Worm (Caenorhabditis elegans) whole organism, L4 larva: Measurements from ENCODE around the gene srw-24.

Experiments
- D1046.2 ChIP-seq: fragments of 200-800 bp; sonication (Bioruptor generic); IDR thresholded peaks from 2 replicates; pipeline ENCODE4 v1.3.6; 2022; ENCODE audit warnings: missing genetic modification characterization, missing compliant biosample characterization
- F10B5.3 ChIP-seq: sonication (generic microtip); optimal IDR thresholded peaks from 2 replicates; lab custom pipeline; 2016; ENCODE audit warnings: mild to moderate bottlenecking, missing genetic modification characterization, missing compliant biosample characterization
- F26F4.8 ChIP-seq: fragments of 200-800 bp; sonication (Bioruptor generic); conservative IDR thresholded peaks from 2 replicates; pipeline ENCODE4 v1.3.6; 2022; ENCODE audit warnings: missing genetic modification characterization, missing compliant biosample characterization
- F37D6.2 ChIP-seq: sonication (generic microtip); optimal IDR thresholded peaks from 2 replicates; lab custom pipeline; 2016; ENCODE audit warnings: mild to moderate bottlenecking, missing genetic modification characterization, missing compliant biosample characterization
- F49E8.2 ChIP-seq: sonication (generic microtip); optimal IDR thresholded peaks from 2 replicates; lab custom pipeline; 2016; ENCODE audit warnings: missing compliant biosample characterization, mild to moderate bottlenecking, missing genetic modification characterization, borderline replicate concordance
- T20F7.1 ChIP-seq: fragments of 200-800 bp; sonication (Bioruptor generic); optimal IDR thresholded peaks from 2 replicates; lab custom pipeline; 2018; ENCODE audit warnings: mild to moderate bottlenecking, missing genetic modification characterization, missing compliant biosample characterization
- T26A8.4 ChIP-seq: fragments of 200-800 bp; sonication (Bioruptor generic); IDR thresholded peaks from 2 replicates; pipeline ENCODE4 v1.3.6; 2022; ENCODE audit warnings: missing genetic modification characterization, missing compliant biosample characterization
- Y105C5A.15 ChIP-seq: fragments of 200-800 bp; sonication (Bioruptor generic); IDR thresholded peaks from 2 replicates; pipeline ENCODE4 v1.3.6; 2022; ENCODE audit warnings: missing genetic modification characterization, missing compliant biosample characterization
- Y5F2A.4 ChIP-seq: fragments of 200-800 bp; sonication (Bioruptor generic); optimal IDR thresholded peaks from 2 replicates; lab custom pipeline; 2018; ENCODE audit warnings: mild to moderate bottlenecking, missing genetic modification characterization, missing compliant biosample characterization
- Y75B8A.6 ChIP-seq: fragments of 200-800 bp; sonication (Bioruptor generic); IDR thresholded peaks from 2 replicates; pipeline ENCODE4 v1.3.6; 2022; ENCODE audit warnings: missing genetic modification reagents, missing genetic modification characterization, missing compliant biosample characterization
- ZK337.2 ChIP-seq: fragments of 200-800 bp; sonication (Bioruptor generic); IDR thresholded peaks from 2 replicates; pipeline ENCODE4 v1.3.6; 2022; ENCODE audit warnings: missing genetic modification reagents, missing genetic modification characterization, missing compliant biosample characterization
- aha-1 ChIP-seq: fragments of 150-350 bp; peaks from one replicate; lab custom pipeline; 2014; ENCODE audit warnings: missing biosample characterization, missing genetic modification characterization
- aly-2 ChIP-seq: sonication (generic microtip); optimal IDR thresholded peaks from 2 replicates; lab custom pipeline; 2018; ENCODE audit warnings: missing biosample characterization, missing genetic modification characterization
- ama-1 ChIP-seq: fragments of 150-350 bp; optimal IDR thresholded peaks from 2 replicates; lab custom pipeline; 2014; ENCODE audit warnings: inconsistent platforms, mixed read lengths
- attf-4 ChIP-seq: sonication (generic microtip); optimal IDR thresholded peaks from 3 replicates; lab custom pipeline; 2017; ENCODE audit warnings: missing biosample characterization, missing genetic modification characterization
- ceh-44 ChIP-seq: fragments of 200-800 bp; sonication (Bioruptor generic); IDR thresholded peaks from 2 replicates; pipeline ENCODE4 v1.3.6; 2022; ENCODE audit warnings: missing genetic modification reagents, missing genetic modification characterization, missing compliant biosample characterization
- ceh-62 ChIP-seq: sonication (generic microtip); optimal IDR thresholded peaks from 2 replicates; lab custom pipeline; 2017; ENCODE audit warnings: missing biosample characterization, missing genetic modification characterization
- ctbp-1 ChIP-seq: fragments of 200-800 bp; sonication (Bioruptor generic); IDR thresholded peaks from 2 replicates; pipeline ENCODE4 v1.3.6; 2022; ENCODE audit warnings: missing genetic modification reagents, missing genetic modification characterization, missing compliant biosample characterization
- daf-16 ChIP-seq, 3 experiments: sonication (generic microtip); optimal IDR thresholded peaks; 2 replicates each; lab custom pipeline; 2016 to 2017; ENCODE audit warnings: missing genetic modification characterization in 3 of 3, missing genetic modification reagents in 3 of 3, mild to moderate bottlenecking in 2 of 3, missing compliant biosample characterization in 2 of 3, missing biosample characterization in 1 of 3, moderate library complexity in 1 of 3
- daf-19 ChIP-seq: fragments of 200-800 bp; sonication (Bioruptor generic); conservative IDR thresholded peaks from 2 replicates; pipeline ENCODE4 v1.3.6; 2022; ENCODE audit warnings: missing genetic modification characterization, missing compliant biosample characterization
- dpl-1 ChIP-seq: fragments of 150-350 bp; optimal IDR thresholded peaks from 2 replicates; lab custom pipeline; 2014; ENCODE audit warnings: missing biosample characterization, missing genetic modification reagents, missing genetic modification characterization
- egl-27 ChIP-seq: sonication (generic microtip); optimal IDR thresholded peaks from 3 replicates; lab custom pipeline; 2017; ENCODE audit warnings: missing biosample characterization, missing genetic modification reagents, missing genetic modification characterization
- egl-43 ChIP-seq: fragments of 200-800 bp; sonication (Bioruptor generic); IDR thresholded peaks from 2 replicates; pipeline ENCODE4 v1.3.6; 2022; ENCODE audit warnings: missing genetic modification reagents, missing genetic modification characterization, missing compliant biosample characterization
- fkh-10 ChIP-seq: fragments of 150-350 bp; optimal IDR thresholded peaks from 2 replicates; lab custom pipeline; 2014; ENCODE audit warnings: missing biosample characterization, missing genetic modification reagents, missing genetic modification characterization
- fos-1 ChIP-seq: fragments of 150-350 bp; optimal IDR thresholded peaks from 2 replicates; lab custom pipeline; 2014; ENCODE audit warnings: missing biosample characterization, missing genetic modification characterization
- gei-8 ChIP-seq: fragments of 200-800 bp; sonication (Bioruptor generic); optimal IDR thresholded peaks from 2 replicates; lab custom pipeline; 2018; ENCODE audit warnings: mild to moderate bottlenecking, missing genetic modification characterization, missing compliant biosample characterization
- hlh-11 ChIP-seq: fragments of 200-800 bp; sonication (Bioruptor generic); optimal IDR thresholded peaks from 2 replicates; lab custom pipeline; 2018; ENCODE audit warnings: mild to moderate bottlenecking, missing genetic modification characterization, missing compliant biosample characterization
- jun-1 ChIP-seq: fragments of 150-350 bp; optimal IDR thresholded peaks from 2 replicates; lab custom pipeline; 2014; ENCODE audit warnings: missing biosample characterization, missing genetic modification reagents, missing genetic modification characterization
- lim-7 ChIP-seq: fragments of 200-800 bp; sonication (Bioruptor generic); IDR thresholded peaks from 2 replicates; pipeline ENCODE4 v1.3.6; 2022; ENCODE audit warnings: missing genetic modification characterization, missing compliant biosample characterization
- lin-15B ChIP-seq: fragments of 150-350 bp; sonication (generic microtip); optimal IDR thresholded peaks from 3 replicates; lab custom pipeline; 2014; ENCODE audit warnings: missing biosample characterization, missing genetic modification characterization
- lin-38 ChIP-seq: fragments of 200-800 bp; sonication (Bioruptor generic); IDR thresholded peaks from 2 replicates; pipeline ENCODE4 v1.3.6; 2022; ENCODE audit warnings: missing genetic modification reagents, missing genetic modification characterization, missing compliant biosample characterization
- lir-3 ChIP-seq: sonication (generic microtip); optimal IDR thresholded peaks from 2 replicates; lab custom pipeline; 2016; ENCODE audit warnings: mild to moderate bottlenecking, missing genetic modification characterization, missing compliant biosample characterization
- lsy-2 ChIP-seq, 2 experiments: fragments of 150-350 bp in 1 of 2; sonication (generic microtip) in 1 of 2; optimal IDR thresholded peaks; 2 replicates each; lab custom pipeline; 2014 to 2017; ENCODE audit warnings: missing biosample characterization in 2 of 2, missing genetic modification characterization in 2 of 2
- madf-5 ChIP-seq, 2 experiments: fragments of 200-800 bp; sonication (Bioruptor generic); IDR thresholded peaks; 2 replicates each; pipeline ENCODE4 v1.3.6; 2022; ENCODE audit warnings: missing compliant biosample characterization in 2 of 2, missing genetic modification characterization in 2 of 2
- madf-9 ChIP-seq: fragments of 200-800 bp; sonication (Bioruptor generic); conservative IDR thresholded peaks from 2 replicates; pipeline ENCODE4 v1.3.6; 2022; ENCODE audit warnings: missing genetic modification reagents, missing genetic modification characterization, missing compliant biosample characterization
- mdt-29 ChIP-seq: fragments of 200-800 bp; sonication (Bioruptor generic); IDR thresholded peaks from 2 replicates; pipeline ENCODE4 v1.3.6; 2022; ENCODE audit warnings: missing genetic modification reagents, missing genetic modification characterization, missing compliant biosample characterization
- mep-1 ChIP-seq: fragments of 150-350 bp; sonication (generic microtip); optimal IDR thresholded peaks from 3 replicates; lab custom pipeline; 2014; ENCODE audit warnings: missing biosample characterization, missing genetic modification characterization
- nhr-111 ChIP-seq: fragments of 200-800 bp; sonication (Bioruptor generic); optimal IDR thresholded peaks from 2 replicates; lab custom pipeline; 2018; ENCODE audit warnings: mild to moderate bottlenecking, missing genetic modification characterization, missing compliant biosample characterization
- nhr-28 ChIP-seq: fragments of 150-350 bp; optimal IDR thresholded peaks from 2 replicates; lab custom pipeline; 2014; ENCODE audit warnings: missing biosample characterization, missing genetic modification characterization
- nhr-6 ChIP-seq: fragments of 150-350 bp; optimal IDR thresholded peaks from 2 replicates; lab custom pipeline; 2014; ENCODE audit warnings: missing biosample characterization, missing genetic modification characterization
- php-3 ChIP-seq: fragments of 200-800 bp; sonication (Bioruptor generic); IDR thresholded peaks from 2 replicates; pipeline ENCODE4 v1.3.6; 2022; ENCODE audit warnings: missing genetic modification reagents, missing genetic modification characterization, missing compliant biosample characterization
- saeg-2 ChIP-seq: fragments of 200-800 bp; sonication (Bioruptor generic); IDR thresholded peaks from 2 replicates; pipeline ENCODE4 v1.3.6; 2022; ENCODE audit warnings: missing genetic modification reagents, missing genetic modification characterization, missing compliant biosample characterization
- sdz-12 ChIP-seq: fragments of 200-800 bp; sonication (Bioruptor generic); optimal IDR thresholded peaks from 2 replicates; lab custom pipeline; 2018; ENCODE audit warnings: mild to moderate bottlenecking, missing genetic modification characterization, missing compliant biosample characterization
- skn-1 ChIP-seq: fragments of 150-350 bp; optimal IDR thresholded peaks from 2 replicates; lab custom pipeline; 2014; ENCODE audit warnings: missing biosample characterization, missing genetic modification characterization
- snpc-1.2 ChIP-seq: fragments of 200-800 bp; sonication (Bioruptor generic); IDR thresholded peaks from 2 replicates; pipeline ENCODE4 v1.3.6; 2022; ENCODE audit warnings: missing genetic modification reagents, missing genetic modification characterization, missing compliant biosample characterization
- unc-39 ChIP-seq: sonication (generic microtip); optimal IDR thresholded peaks from 2 replicates; lab custom pipeline; 2017; ENCODE audit warnings: missing biosample characterization, missing genetic modification characterization
- vab-7 ChIP-seq: fragments of 200-800 bp; sonication (Bioruptor generic); IDR thresholded peaks from 2 replicates; pipeline ENCODE4 v1.3.6; 2022; ENCODE audit warnings: missing genetic modification reagents, missing genetic modification characterization, missing compliant biosample characterization
- zfp-3 ChIP-seq: fragments of 200-800 bp; sonication (Bioruptor generic); conservative IDR thresholded peaks from 2 replicates; pipeline ENCODE4 v1.3.6; 2022; ENCODE audit warnings: missing genetic modification reagents, missing genetic modification characterization, missing compliant biosample characterization
- zip-2 ChIP-seq: fragments of 150-350 bp; optimal IDR thresholded peaks from 2 replicates; lab custom pipeline; 2014; ENCODE audit warnings: missing biosample characterization, missing genetic modification characterization
- ztf-11 ChIP-seq: fragments of 150-350 bp; optimal IDR thresholded peaks from 2 replicates; lab custom pipeline; 2014; ENCODE audit warnings: missing biosample characterization, missing genetic modification characterization
- ztf-7 ChIP-seq: fragments of 150-350 bp; optimal IDR thresholded peaks from 2 replicates; lab custom pipeline; 2014; ENCODE audit warnings: missing biosample characterization, missing genetic modification characterization

srw-24 gene

ce11 chrV:15186259-15186927 lies 37.4 kb upstream of the srw-24 start, which contains the start of gene Y75B12B.3 (continued):
- TF ChIP-seq snpc-1.2 (GFP tag; lab: Robert Waterston, UW) = peak; percentile 70; the same call in 1 of the 2 replicates
- TF ChIP-seq daf-16 (GFP tag; optimal IDR thresholded peaks at IDR 0.05; lab: Kevin White, UChicago) = no peak
- no peak for TF ChIP-seq daf-16 (tag; optimal IDR thresholded peaks at IDR 0.05; lab: Kevin White, UChicago)
- TF ChIP-seq nhr-6 (tag; lab: Kevin White, UChicago) = no peak
- TF ChIP-seq saeg-2 (GFP tag; lab: Robert Waterston, UW) = no peak
- no peak for TF ChIP-seq daf-19 (GFP tag; lab: Robert Waterston, UW)
- 0 out of 4 replicates have a peak, but pooled peaks of 1 of the 2 experiments have one; percentile 42 for TF ChIP-seq madf-5 (GFP tag; IDR thresholded peaks at IDR 0.05; lab: Robert Waterston, UW)
- TF ChIP-seq fkh-10 (GFP tag; lab: Kevin White, UChicago) = no peak
- no peak for TF ChIP-seq ZK337.2
- TF ChIP-seq ceh-62 (tag; lab: Kevin White, UChicago) = no peak
- TF ChIP-seq egl-43 (GFP tag; lab: Robert Waterston, UW) = peak; percentile 68
- no peak for TF ChIP-seq unc-39 (tag; lab: Kevin White, UChicago)
- TF ChIP-seq Y105C5A.15 = peak; percentile 2; the same call in 1 of the 2 replicates
- no peak for TF ChIP-seq skn-1
- peak; percentile 52 for TF ChIP-seq lin-38 (GFP tag; lab: Robert Waterston, UW)
- no peak for TF ChIP-seq jun-1
- no peak for TF ChIP-seq F37D6.2 (tag; lab: Kevin White, UChicago)
- TF ChIP-seq hlh-11 (tag; lab: Kevin White, UChicago) = no peak
- peak; percentile 11 for TF ChIP-seq mep-1 (tag; lab: Kevin White, UChicago)
- TF ChIP-seq mdt-29 (GFP tag; lab: Robert Waterston, UW) = 0 out of 2 replicates have a peak, but pooled peaks have one; percentile 42
- no peak for TF ChIP-seq lin-15B (tag; lab: Kevin White, UChicago)
- no peak for TF ChIP-seq Y5F2A.4 (GFP tag; lab: Kevin White, UChicago)
- TF ChIP-seq ctbp-1 = no peak
- TF ChIP-seq lsy-2 (tag; optimal IDR thresholded peaks at IDR 0.05; lab: Kevin White, UChicago) = peak in 1 of 2 experiments; percentile 1
- TF ChIP-seq nhr-28 = no peak
- no peak for TF ChIP-seq fos-1 (tag; lab: Kevin White, UChicago)
- no peak for TF ChIP-seq T20F7.1 (GFP tag; lab: Kevin White, UChicago)
- no peak for TF ChIP-seq egl-27
- peak; percentile 75 for TF ChIP-seq aha-1 (tag; lab: Kevin White, UChicago)
- TF ChIP-seq gei-8 = no peak
- TF ChIP-seq sdz-12 (GFP tag; lab: Kevin White, UChicago) = peak; percentile 13
- no peak for TF ChIP-seq php-3 (GFP tag; lab: Robert Waterston, UW)
- TF ChIP-seq ztf-11 (tag; lab: Kevin White, UChicago) = no peak
- no peak for TF ChIP-seq Y75B8A.6
- TF ChIP-seq ama-1 (lab: Kevin White, UChicago) = peak; percentile 92
- TF ChIP-seq F49E8.2 (tag; lab: Kevin White, UChicago) = peak; percentile 62
- no peak for TF ChIP-seq D1046.2 (GFP tag; lab: Robert Waterston, UW)
- TF ChIP-seq madf-9 (GFP tag; lab: Robert Waterston, UW) = no peak
- no peak for TF ChIP-seq F26F4.8 (GFP tag; lab: Robert Waterston, UW)
- no peak for TF ChIP-seq ztf-7 (tag; lab: Kevin White, UChicago)
- peak; percentile 43 for TF ChIP-seq aly-2 (tag; lab: Kevin White, UChicago)
- no peak for TF ChIP-seq ceh-44 (GFP tag; lab: Robert Waterston, UW)
- TF ChIP-seq lir-3 = no peak
- no peak for TF ChIP-seq zfp-3
- TF ChIP-seq lim-7 (GFP tag; lab: Robert Waterston, UW) = 0 out of 2 replicates have a peak, but pooled peaks have one; percentile 48
- TF ChIP-seq zip-2 = no peak
- TF ChIP-seq vab-7 (GFP tag; lab: Robert Waterston, UW) = peak; percentile 33; the same call in 1 of the 2 replicates
- no peak for TF ChIP-seq T26A8.4 (GFP tag; lab: Robert Waterston, UW)
- TF ChIP-seq dpl-1 (GFP tag; lab: Kevin White, UChicago) = no peak
- no peak for TF ChIP-seq F10B5.3 (tag; lab: Kevin White, UChicago)
- no peak for TF ChIP-seq nhr-111 (GFP tag; lab: Kevin White, UChicago)
- no peak for TF ChIP-seq attf-4 (tag; lab: Kevin White, UChicago)
